Fruit fly (Drosophila melanogaster) whole organism, embryonic: ENCODE results near the gene CG7156.
A peak's percentile ranks its signal among the peaks of the same experiment; 100 is the strongest.

Experiments
- Blimp-1 ChIP-seq: fragments of 200-800 bp; sonication (Bioruptor generic); optimal IDR thresholded peaks from 3 replicates; lab custom pipeline; 2018; ENCODE audit warnings: missing biosample characterization, missing genetic modification characterization, mild to moderate bottlenecking, moderate library complexity, missing genetic modification reagents
- CG10209 ChIP-seq: fragments of 200-800 bp; sonication (Bioruptor generic); optimal IDR thresholded peaks from 3 replicates; lab custom pipeline; 2017; ENCODE audit warnings: missing biosample characterization, mild to moderate bottlenecking, missing genetic modification characterization, missing genetic modification reagents
- CG10274 ChIP-seq: fragments of 200-800 bp; sonication (Bioruptor generic); optimal IDR thresholded peaks from 3 replicates; lab custom pipeline; 2017; ENCODE audit warnings: missing biosample characterization, mild to moderate bottlenecking, missing genetic modification characterization
- CG1233 ChIP-seq: fragments of 200-800 bp; sonication (Bioruptor generic); optimal IDR thresholded peaks from 4 replicates; lab custom pipeline; 2018; ENCODE audit warnings: missing biosample characterization, mild to moderate bottlenecking, missing genetic modification characterization
- CG14965 ChIP-seq: fragments of 200-800 bp; sonication (Bioruptor generic); optimal IDR thresholded peaks from 2 replicates; lab custom pipeline; 2016; ENCODE audit warnings: missing biosample characterization, missing genetic modification characterization, borderline replicate concordance
- CG1529 ChIP-seq: fragments of 200-800 bp; sonication (Bioruptor generic); optimal IDR thresholded peaks from 3 replicates; lab custom pipeline; 2018; ENCODE audit warnings: missing biosample characterization, missing genetic modification characterization
- CG15514 ChIP-seq: fragments of 200-800 bp; sonication (Bioruptor generic); optimal IDR thresholded peaks from 3 replicates; lab custom pipeline; 2017; ENCODE audit warnings: missing biosample characterization, missing genetic modification characterization, mild to moderate bottlenecking, moderate library complexity, missing genetic modification reagents
- CG1602 ChIP-seq: fragments of 200-800 bp; sonication (Bioruptor generic); optimal IDR thresholded peaks from 3 replicates; lab custom pipeline; 2016; ENCODE audit warnings: missing biosample characterization, missing genetic modification characterization
- CG18476 ChIP-seq: fragments of 200-800 bp; sonication (Bioruptor generic); optimal IDR thresholded peaks from 2 replicates; lab custom pipeline; 2016; ENCODE audit warnings: missing biosample characterization, mild to moderate bottlenecking, missing genetic modification characterization
- CG2712 ChIP-seq: fragments of 200-800 bp; optimal IDR thresholded peaks from 3 replicates; lab custom pipeline; 2019; ENCODE audit warnings: missing biosample characterization, mild to moderate bottlenecking, missing genetic modification characterization, moderate library complexity
- CG43689 ChIP-seq: fragments of 200-800 bp; sonication (Bioruptor generic); IDR thresholded peaks from 2 replicates; pipeline ENCODE4 v1.3.6; 2022; ENCODE audit warnings: missing biosample characterization, missing genetic modification characterization
- CG4617 ChIP-seq: fragments of 200-800 bp; sonication (Bioruptor generic); optimal IDR thresholded peaks from 3 replicates; lab custom pipeline; 2016; ENCODE audit warnings: missing biosample characterization, missing genetic modification characterization, borderline replicate concordance
- CG4820 ChIP-seq: fragments of 200-800 bp; sonication (Bioruptor generic); optimal IDR thresholded peaks from 3 replicates; lab custom pipeline; 2016; ENCODE audit warnings: missing biosample characterization, missing genetic modification characterization
- CG5245 ChIP-seq: fragments of 200-800 bp; sonication (Bioruptor generic); optimal IDR thresholded peaks from 3 replicates; lab custom pipeline; 2016; ENCODE audit warnings: missing biosample characterization, missing genetic modification characterization
- CG6854 ChIP-seq: fragments of 200-800 bp; sonication (Bioruptor generic); optimal IDR thresholded peaks from 3 replicates; lab custom pipeline; 2017; ENCODE audit warnings: missing biosample characterization, mild to moderate bottlenecking, missing genetic modification characterization
- CG7745 ChIP-seq: fragments of 200-800 bp; sonication (Bioruptor generic); optimal IDR thresholded peaks from 2 replicates; lab custom pipeline; 2018; ENCODE audit warnings: missing biosample characterization, mild to moderate bottlenecking, missing genetic modification characterization, moderate library complexity
- CG7963 ChIP-seq: fragments of 200-800 bp; sonication (Bioruptor generic); IDR thresholded peaks from 3 replicates; pipeline ENCODE4 v1.3.6; 2022; ENCODE audit warnings: missing biosample characterization, missing genetic modification characterization; ENCODE audit not compliant: partially characterized antibody
- CG8765 ChIP-seq: fragments of 200-800 bp; sonication (Bioruptor generic); IDR thresholded peaks from 2 replicates; pipeline ENCODE4 v1.3.6; 2022; ENCODE audit warnings: missing biosample characterization, missing genetic modification characterization
- CG9437 ChIP-seq: fragments of 200-800 bp; sonication (Bioruptor generic); optimal IDR thresholded peaks from 2 replicates; lab custom pipeline; 2018; ENCODE audit warnings: missing biosample characterization, mild to moderate bottlenecking, missing genetic modification characterization
- CG9932 ChIP-seq: fragments of 200-800 bp; sonication (Bioruptor generic); IDR thresholded peaks from 2 replicates; pipeline ENCODE4 v1.3.6; 2022; ENCODE audit warnings: missing biosample characterization, missing genetic modification characterization
- Dad ChIP-seq: fragments of 200-800 bp; sonication (Bioruptor generic); optimal IDR thresholded peaks from 3 replicates; lab custom pipeline; 2016; ENCODE audit warnings: missing biosample characterization, missing genetic modification characterization
- Dbx ChIP-seq: fragments of 200-800 bp; sonication (Bioruptor generic); IDR thresholded peaks from 3 replicates; pipeline ENCODE4 v1.3.6; 2022; ENCODE audit warnings: missing biosample characterization, missing genetic modification characterization
- Dfd ChIP-seq, 2 experiments: fragments of >200 bp; optimal IDR thresholded peaks; 2 replicates each; lab custom pipeline; 2017; ENCODE audit warnings: missing biosample characterization in 2 of 2, missing genetic modification characterization in 2 of 2
- Dref ChIP-seq: fragments of 200-800 bp; sonication (Bioruptor generic); IDR thresholded peaks from 2 replicates; pipeline ENCODE4 v1.3.6; 2022; ENCODE audit warnings: missing biosample characterization, missing genetic modification characterization
- Ets97D ChIP-seq: fragments of 200-800 bp; sonication (Bioruptor generic); optimal IDR thresholded peaks from 3 replicates; lab custom pipeline; 2016; ENCODE audit warnings: missing biosample characterization, missing genetic modification characterization
- Kr ChIP-seq: fragments of 200-800 bp; sonication (Bioruptor generic); optimal IDR thresholded peaks from 2 replicates; lab custom pipeline; 2017; ENCODE audit warnings: missing biosample characterization, mild to moderate bottlenecking, missing genetic modification characterization
- Lpt ChIP-seq: fragments of >200 bp; optimal IDR thresholded peaks from 2 replicates; lab custom pipeline; 2018; ENCODE audit warnings: missing biosample characterization, missing genetic modification characterization
- MTF-1 ChIP-seq: fragments of 200-800 bp; sonication (Bioruptor generic); optimal IDR thresholded peaks from 2 replicates; lab custom pipeline; 2018; ENCODE audit warnings: missing biosample characterization, mild to moderate bottlenecking, missing genetic modification characterization, borderline replicate concordance
- Myb ChIP-seq: fragments of 200-800 bp; sonication (Bioruptor generic); optimal IDR thresholded peaks from 2 replicates; lab custom pipeline; 2016; ENCODE audit warnings: missing biosample characterization, missing genetic modification characterization
- Nf-YA ChIP-seq: fragments of 200-800 bp; sonication (Bioruptor generic); IDR thresholded peaks from 2 replicates; pipeline ENCODE4 v1.3.6; 2022; ENCODE audit warnings: missing biosample characterization, missing genetic modification characterization
- Oaz ChIP-seq: fragments of 200-800 bp; sonication (Bioruptor generic); IDR thresholded peaks from 2 replicates; pipeline ENCODE4 v1.3.6; 2022; ENCODE audit warnings: missing biosample characterization, missing genetic modification characterization
- Scr ChIP-seq: fragments of 200-800 bp; sonication (Bioruptor generic); IDR thresholded peaks from 2 replicates; pipeline ENCODE4 v1.3.6; 2022; ENCODE audit warnings: missing biosample characterization, missing genetic modification characterization; ENCODE audit not compliant: partially characterized antibody
- Spps ChIP-seq: fragments of 200-800 bp; sonication (Bioruptor generic); optimal IDR thresholded peaks from 2 replicates; lab custom pipeline; 2018; ENCODE audit warnings: missing biosample characterization, mild to moderate bottlenecking, missing genetic modification characterization
- bbx ChIP-seq: fragments of 200-800 bp; sonication (Bioruptor generic); IDR thresholded peaks from 2 replicates; pipeline ENCODE4 v1.3.6; 2022; ENCODE audit warnings: missing biosample characterization, missing genetic modification characterization; ENCODE audit not compliant: partially characterized antibody
- caup ChIP-seq: fragments of 200-800 bp; sonication (Bioruptor generic); optimal IDR thresholded peaks from 3 replicates; lab custom pipeline; 2017; ENCODE audit warnings: missing biosample characterization, mild to moderate bottlenecking, missing genetic modification characterization, moderate library complexity; ENCODE audit not compliant: severe bottlenecking
- chinmo ChIP-seq: fragments of 200-800 bp; sonication (Bioruptor generic); IDR thresholded peaks from 4 replicates; pipeline ENCODE4 v1.3.6; 2022; ENCODE audit warnings: missing biosample characterization, missing genetic modification characterization; ENCODE audit not compliant: partially characterized antibody
- corto ChIP-seq: fragments of 200-800 bp; sonication (Bioruptor generic); optimal IDR thresholded peaks from 2 replicates; lab custom pipeline; 2016; ENCODE audit warnings: missing biosample characterization, mild to moderate bottlenecking, missing genetic modification characterization, moderate library complexity
- crc ChIP-seq: fragments of 200-800 bp; sonication (Bioruptor generic); optimal IDR thresholded peaks from 2 replicates; lab custom pipeline; 2016; ENCODE audit warnings: missing biosample characterization, missing genetic modification characterization
- dmrt99B ChIP-seq: fragments of 200-800 bp; sonication (Bioruptor generic); optimal IDR thresholded peaks from 2 replicates; lab custom pipeline; 2018; ENCODE audit warnings: missing biosample characterization, mild to moderate bottlenecking, missing genetic modification characterization, moderate library complexity
- exex ChIP-seq: fragments of 200-800 bp; sonication (Bioruptor generic); optimal IDR thresholded peaks from 4 replicates; lab custom pipeline; 2018; ENCODE audit warnings: missing biosample characterization, mild to moderate bottlenecking, missing genetic modification characterization, moderate library complexity
- gro ChIP-seq: fragments of 200-800 bp; sonication (Bioruptor generic); optimal IDR thresholded peaks from 2 replicates; lab custom pipeline; 2016; ENCODE audit warnings: missing biosample characterization, missing genetic modification characterization
- lbe ChIP-seq: fragments of 200-800 bp; sonication (Bioruptor generic); optimal IDR thresholded peaks from 2 replicates; lab custom pipeline; 2016; ENCODE audit warnings: missing biosample characterization, mild to moderate bottlenecking, missing genetic modification characterization
- nerfin-2 ChIP-seq: fragments of 200-800 bp; sonication (Bioruptor generic); IDR thresholded peaks from 2 replicates; pipeline ENCODE4 v1.3.6; 2022; ENCODE audit warnings: missing biosample characterization, missing genetic modification characterization; ENCODE audit not compliant: partially characterized antibody
- prd ChIP-seq, 3 experiments: fragments of >200 bp in 2 of 3; fragments of 200-800 bp in 1 of 3; sonication (Bioruptor generic) in 1 of 3; optimal IDR thresholded peaks in 2 of 3; IDR thresholded peaks in 1 of 3; 2 replicates in 2 of 3; 3 replicates in 1 of 3; pipeline versions ENCODE4 v1.3.6 to Lab custom; 2017 to 2022; ENCODE audit warnings: missing biosample characterization in 1 of 3, missing genetic modification characterization in 1 of 3
- pzg ChIP-seq: fragments of 200-800 bp; sonication (Bioruptor generic); optimal IDR thresholded peaks from 3 replicates; lab custom pipeline; 2018; ENCODE audit warnings: missing biosample characterization, mild to moderate bottlenecking, missing genetic modification characterization, moderate library complexity
- schlank ChIP-seq: fragments of 200-800 bp; sonication (Bioruptor generic); optimal IDR thresholded peaks from 2 replicates; lab custom pipeline; 2018; ENCODE audit warnings: missing biosample characterization, mild to moderate bottlenecking, missing genetic modification characterization
- ssp ChIP-seq: fragments of 200-800 bp; sonication (Bioruptor generic); IDR thresholded peaks from 2 replicates; pipeline ENCODE4 v1.3.6; 2022; ENCODE audit warnings: missing biosample characterization, missing genetic modification characterization

Gene CG7156

dm6 chr3R:18242089-18242955, at the start of gene CG7156, which contains the start of gene 14-3-3epsilon (continued):
- no peak for TF ChIP-seq CG43689 (GFP tag; lab: Robert Waterston, UW)
- no peak for TF ChIP-seq CG7963
- TF ChIP-seq CG18476 (GFP tag; lab: Kevin White, UChicago), result no peak
- TF ChIP-seq Dbx (GFP tag; lab: Robert Waterston, UW), result no peak
- no peak for TF ChIP-seq caup (GFP tag; lab: Kevin White, UChicago)
- TF ChIP-seq chinmo, result no peak
- TF ChIP-seq lbe, result no peak
- peak; percentile 81 for TF ChIP-seq Ets97D (GFP tag; lab: Kevin White, UChicago)
- TF ChIP-seq corto (GFP tag; lab: Kevin White, UChicago), result no peak
- no peak for TF ChIP-seq ssp (GFP tag; lab: Robert Waterston, UW)
- no peak for TF ChIP-seq CG8765 (GFP tag; lab: Robert Waterston, UW)
- TF ChIP-seq Scr (GFP tag; lab: Robert Waterston, UW), result peak; percentile 74
- TF ChIP-seq gro (GFP tag; lab: Kevin White, UChicago), result no peak
- peak; percentile 63 for TF ChIP-seq CG2712 (tag; lab: Kevin White, UChicago)
- TF ChIP-seq CG7745, result no peak
- TF ChIP-seq CG9932, result 0 out of 2 replicates have a peak, but pooled peaks have one; percentile 3
- TF ChIP-seq CG9437 (GFP tag; lab: Kevin White, UChicago), result peak; percentile 8
- TF ChIP-seq CG1602 (GFP tag; lab: Kevin White, UChicago), result peak; percentile 30
- peak; percentile 70 for TF ChIP-seq pzg
- TF ChIP-seq CG1233, result peak; percentile 15
- no peak for TF ChIP-seq CG10274
- TF ChIP-seq exex (tag; lab: Kevin White, UChicago), result no peak
- TF ChIP-seq CG15514 (GFP tag; lab: Kevin White, UChicago), result peak; percentile 48
- peak; percentile 40 for TF ChIP-seq CG4617 (GFP tag; lab: Kevin White, UChicago)
- peak; percentile 59 for TF ChIP-seq Myb
- peak; percentile 9 for TF ChIP-seq Spps (tag; lab: Kevin White, UChicago)
- no peak for TF ChIP-seq dmrt99B (tag; lab: Kevin White, UChicago)
- TF ChIP-seq CG6854 (GFP tag; lab: Kevin White, UChicago), result no peak
- TF ChIP-seq CG1529, result no peak
- no peak for TF ChIP-seq Kr (GFP tag; lab: Kevin White, UChicago)
- TF ChIP-seq Lpt (GFP tag; lab: Kevin White, UChicago), result no peak
- no peak for TF ChIP-seq Blimp-1 (GFP tag; lab: Kevin White, UChicago)
- no peak for TF ChIP-seq Dfd (GFP tag; optimal IDR thresholded peaks at IDR 0.05; lab: Kevin White, UChicago)
- peak; percentile 61 for TF ChIP-seq Dref (GFP tag; lab: Robert Waterston, UW)
- TF ChIP-seq bbx (GFP tag; lab: Robert Waterston, UW), result peak; percentile 49
- no peak for TF ChIP-seq prd (optimal IDR thresholded peaks at IDR 0.05; lab: Kevin White, UChicago)
- peak; percentile 50; the same call in 1 of the 3 replicates for TF ChIP-seq prd (GFP tag; IDR thresholded peaks at IDR 0.05; lab: Robert Waterston, UW)
- no peak for TF ChIP-seq crc
- no peak for TF ChIP-seq CG4820
- no peak for TF ChIP-seq schlank
- no peak for TF ChIP-seq Dad (GFP tag; lab: Kevin White, UChicago)
- peak; percentile 1 for TF ChIP-seq CG10209 (GFP tag; lab: Kevin White, UChicago)
- TF ChIP-seq Nf-YA (GFP tag; lab: Robert Waterston, UW), result 0 out of 2 replicates have a peak, but pooled peaks have one; percentile 5
- TF ChIP-seq CG5245, result no peak
- peak; percentile 16 for TF ChIP-seq MTF-1 (GFP tag; lab: Kevin White, UChicago)
- TF ChIP-seq Oaz (GFP tag; lab: Robert Waterston, UW), result no peak
- no peak for TF ChIP-seq CG14965 (GFP tag; lab: Kevin White, UChicago)
- no peak for TF ChIP-seq nerfin-2 (GFP tag; lab: Robert Waterston, UW)
